Worm (Caenorhabditis elegans) whole organism, L4 larva: ENCODE results near the gene cox-17.

Experiments
- F26F4.8 ChIP-seq: fragments of 200-800 bp; sonication (Bioruptor generic); conservative IDR thresholded peaks from 2 replicates; pipeline ENCODE4 v1.3.6; 2022; ENCODE audit warnings: missing genetic modification characterization, missing compliant biosample characterization
- T20F7.1 ChIP-seq: fragments of 200-800 bp; sonication (Bioruptor generic); optimal IDR thresholded peaks from 2 replicates; lab custom pipeline; 2018; ENCODE audit warnings: mild to moderate bottlenecking, missing genetic modification characterization, missing compliant biosample characterization
- Y105C5A.15 ChIP-seq: fragments of 200-800 bp; sonication (Bioruptor generic); IDR thresholded peaks from 2 replicates; pipeline ENCODE4 v1.3.6; 2022; ENCODE audit warnings: missing genetic modification characterization, missing compliant biosample characterization
- Y75B8A.6 ChIP-seq: fragments of 200-800 bp; sonication (Bioruptor generic); IDR thresholded peaks from 2 replicates; pipeline ENCODE4 v1.3.6; 2022; ENCODE audit warnings: missing genetic modification reagents, missing genetic modification characterization, missing compliant biosample characterization
- ZK337.2 ChIP-seq: fragments of 200-800 bp; sonication (Bioruptor generic); IDR thresholded peaks from 2 replicates; pipeline ENCODE4 v1.3.6; 2022; ENCODE audit warnings: missing genetic modification reagents, missing genetic modification characterization, missing compliant biosample characterization
- aha-1 ChIP-seq: fragments of 150-350 bp; peaks from one replicate; lab custom pipeline; 2014; ENCODE audit warnings: missing biosample characterization, missing genetic modification characterization
- daf-8 ChIP-seq: fragments of 200-800 bp; sonication (Bioruptor generic); IDR thresholded peaks from 2 replicates; pipeline ENCODE4 v1.3.6; 2022; ENCODE audit warnings: missing genetic modification characterization, missing compliant biosample characterization
- dmd-8 ChIP-seq: fragments of 200-800 bp; sonication (Bioruptor generic); IDR thresholded peaks from 2 replicates; pipeline ENCODE4 v1.3.6; 2022; ENCODE audit warnings: missing genetic modification characterization, missing compliant biosample characterization
- duxl-1 ChIP-seq: sonication (generic microtip); optimal IDR thresholded peaks from 2 replicates; lab custom pipeline; 2016; ENCODE audit warnings: mild to moderate bottlenecking, missing genetic modification characterization, moderate library complexity, missing compliant biosample characterization; ENCODE audit not compliant: poor library complexity
- lim-7 ChIP-seq: fragments of 200-800 bp; sonication (Bioruptor generic); IDR thresholded peaks from 2 replicates; pipeline ENCODE4 v1.3.6; 2022; ENCODE audit warnings: missing genetic modification characterization, missing compliant biosample characterization
- lin-1 ChIP-seq: fragments of 200-800 bp; sonication (Bioruptor generic); IDR thresholded peaks from 2 replicates; pipeline ENCODE4 v1.3.6; 2022; ENCODE audit warnings: missing genetic modification reagents, missing genetic modification characterization, missing compliant biosample characterization
- lin-13 ChIP-seq: fragments of 150-350 bp; optimal IDR thresholded peaks from 2 replicates; lab custom pipeline; 2014; ENCODE audit warnings: missing biosample characterization, missing genetic modification reagents, missing genetic modification characterization
- lin-29 ChIP-seq: fragments of 200-800 bp; sonication (Bioruptor generic); IDR thresholded peaks from 2 replicates; pipeline ENCODE4 v1.3.6; 2022; ENCODE audit warnings: missing genetic modification reagents, missing genetic modification characterization, missing compliant biosample characterization
- lin-38 ChIP-seq: fragments of 200-800 bp; sonication (Bioruptor generic); IDR thresholded peaks from 2 replicates; pipeline ENCODE4 v1.3.6; 2022; ENCODE audit warnings: missing genetic modification reagents, missing genetic modification characterization, missing compliant biosample characterization
- lir-3 ChIP-seq: sonication (generic microtip); optimal IDR thresholded peaks from 2 replicates; lab custom pipeline; 2016; ENCODE audit warnings: mild to moderate bottlenecking, missing genetic modification characterization, missing compliant biosample characterization
- lsy-2 ChIP-seq, 2 experiments: fragments of 150-350 bp in 1 of 2; sonication (generic microtip) in 1 of 2; optimal IDR thresholded peaks; 2 replicates each; lab custom pipeline; 2014 to 2017; ENCODE audit warnings: missing biosample characterization in 2 of 2, missing genetic modification characterization in 2 of 2
- madf-9 ChIP-seq: fragments of 200-800 bp; sonication (Bioruptor generic); conservative IDR thresholded peaks from 2 replicates; pipeline ENCODE4 v1.3.6; 2022; ENCODE audit warnings: missing genetic modification reagents, missing genetic modification characterization, missing compliant biosample characterization
- mes-2 ChIP-seq: sonication (generic microtip); optimal IDR thresholded peaks from 2 replicates; lab custom pipeline; 2016; ENCODE audit warnings: missing genotype, mild to moderate bottlenecking, missing genetic modification characterization, missing compliant biosample characterization; ENCODE audit not compliant: poor library complexity, severe bottlenecking
- mxl-2 ChIP-seq: fragments of 200-800 bp; sonication (Bioruptor generic); conservative IDR thresholded peaks from 2 replicates; pipeline ENCODE4 v1.3.6; 2022; ENCODE audit warnings: missing genetic modification reagents, missing genetic modification characterization, missing compliant biosample characterization
- mxl-3 ChIP-seq: fragments of 200-800 bp; sonication (Bioruptor generic); optimal IDR thresholded peaks from 2 replicates; lab custom pipeline; 2018; ENCODE audit warnings: mild to moderate bottlenecking, missing genetic modification characterization, missing compliant biosample characterization
- nhr-10 ChIP-seq: fragments of 150-350 bp; optimal IDR thresholded peaks from 2 replicates; lab custom pipeline; 2014; ENCODE audit warnings: missing biosample characterization, missing genetic modification characterization
- nhr-111 ChIP-seq: fragments of 200-800 bp; sonication (Bioruptor generic); optimal IDR thresholded peaks from 2 replicates; lab custom pipeline; 2018; ENCODE audit warnings: mild to moderate bottlenecking, missing genetic modification characterization, missing compliant biosample characterization
- nhr-42 ChIP-seq: fragments of 200-800 bp; sonication (Bioruptor generic); IDR thresholded peaks from 2 replicates; pipeline ENCODE4 v1.3.6; 2022; ENCODE audit warnings: missing genetic modification characterization, missing compliant biosample characterization
- nhr-48 ChIP-seq: sonication (generic microtip); optimal IDR thresholded peaks from 2 replicates; lab custom pipeline; 2016; ENCODE audit warnings: mild to moderate bottlenecking, missing genetic modification characterization, missing compliant biosample characterization
- nhr-77 ChIP-seq: fragments of 150-350 bp; optimal IDR thresholded peaks from 2 replicates; lab custom pipeline; 2014; ENCODE audit warnings: missing biosample characterization, missing genetic modification characterization
- rbr-2 ChIP-seq: sonication (generic microtip); optimal IDR thresholded peaks from 2 replicates; lab custom pipeline; 2016; ENCODE audit warnings: missing genotype, missing genetic modification characterization, missing compliant biosample characterization
- saeg-2 ChIP-seq: fragments of 200-800 bp; sonication (Bioruptor generic); IDR thresholded peaks from 2 replicates; pipeline ENCODE4 v1.3.6; 2022; ENCODE audit warnings: missing genetic modification reagents, missing genetic modification characterization, missing compliant biosample characterization
- sdz-12 ChIP-seq: fragments of 200-800 bp; sonication (Bioruptor generic); optimal IDR thresholded peaks from 2 replicates; lab custom pipeline; 2018; ENCODE audit warnings: mild to moderate bottlenecking, missing genetic modification characterization, missing compliant biosample characterization
- set-16 ChIP-seq: fragments of 200-800 bp; sonication (Bioruptor generic); IDR thresholded peaks from 2 replicates; pipeline ENCODE4 v1.3.6; 2022; ENCODE audit warnings: missing genetic modification reagents, missing genetic modification characterization, missing compliant biosample characterization
- snpc-4 ChIP-seq: fragments of 150-350 bp; optimal IDR thresholded peaks from 2 replicates; lab custom pipeline; 2014; ENCODE audit warnings: missing biosample characterization, missing genetic modification characterization
- unc-62 ChIP-seq, 3 experiments: fragments of 150-350 bp in 1 of 3; sonication (generic microtip); optimal IDR thresholded peaks in 2 of 3; peaks in 1 of 3; 1 replicate in 1 of 3; 2 replicates in 2 of 3; lab custom pipeline; 2014 to 2017; ENCODE audit warnings: missing biosample characterization in 3 of 3, missing genetic modification characterization in 3 of 3, missing genetic modification reagents in 3 of 3, missing genotype in 1 of 3
- zfp-2 ChIP-seq: sonication (generic microtip); optimal IDR thresholded peaks from 2 replicates; lab custom pipeline; 2016; ENCODE audit warnings: mild to moderate bottlenecking, missing genetic modification characterization, missing compliant biosample characterization

cox-17 gene

DNA sequence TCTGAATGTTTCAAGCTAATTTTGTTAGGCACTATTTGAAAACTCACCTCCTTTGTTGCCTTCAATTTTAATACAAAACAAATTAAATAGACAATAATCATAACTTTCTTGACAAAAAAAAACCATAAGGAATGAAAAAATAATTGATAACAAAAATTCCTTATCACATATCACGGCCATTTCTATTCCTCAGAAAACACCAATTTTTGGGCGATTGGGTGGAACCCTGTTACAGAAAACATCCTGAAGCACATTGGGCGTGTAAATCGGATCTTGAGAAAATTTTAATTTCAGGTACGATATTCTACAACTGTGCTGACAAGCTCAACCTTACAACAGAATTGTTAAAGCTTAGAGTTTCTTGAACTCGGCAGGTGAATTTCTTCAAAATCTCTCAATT is 26.0 kb upstream of the cox-17 start, which contains the start of gene F40G9.8:
Gene F40G9.8 (minus strand): TSS at position 101 of the 400 bp plus-strand sequence.
- no peak for TF ChIP-seq Y75B8A.6 (GFP tag; lab: Robert Waterston, UW)
- TF ChIP-seq lin-13 (GFP tag; lab: Kevin White, UChicago): no peak
- no peak for TF ChIP-seq nhr-10 (tag; lab: Kevin White, UChicago)
- no peak for TF ChIP-seq nhr-48 (tag; lab: Kevin White, UChicago)
- no peak for TF ChIP-seq T20F7.1 (GFP tag; lab: Kevin White, UChicago)
- TF ChIP-seq lin-1: no peak
- TF ChIP-seq F26F4.8 (GFP tag; lab: Robert Waterston, UW): no peak
- no peak for TF ChIP-seq lin-38
- TF ChIP-seq daf-8: no peak
- TF ChIP-seq nhr-42 (GFP tag; lab: Robert Waterston, UW): no peak
- no peak for TF ChIP-seq mxl-2
- no peak for TF ChIP-seq dmd-8 (GFP tag; lab: Robert Waterston, UW)
- TF ChIP-seq ZK337.2 (GFP tag; lab: Robert Waterston, UW): no peak
- no peak for TF ChIP-seq snpc-4 (tag; lab: Kevin White, UChicago)
- no peak for TF ChIP-seq duxl-1 (tag; lab: Kevin White, UChicago)
- no peak for TF ChIP-seq rbr-2 (tag; lab: Kevin White, UChicago)
- TF ChIP-seq nhr-111 (GFP tag; lab: Kevin White, UChicago): no peak
- no peak for TF ChIP-seq sdz-12 (GFP tag; lab: Kevin White, UChicago)
- TF ChIP-seq madf-9: no peak
- no peak for TF ChIP-seq saeg-2
- TF ChIP-seq, all 104 proteins: peak for 0

DNA sequence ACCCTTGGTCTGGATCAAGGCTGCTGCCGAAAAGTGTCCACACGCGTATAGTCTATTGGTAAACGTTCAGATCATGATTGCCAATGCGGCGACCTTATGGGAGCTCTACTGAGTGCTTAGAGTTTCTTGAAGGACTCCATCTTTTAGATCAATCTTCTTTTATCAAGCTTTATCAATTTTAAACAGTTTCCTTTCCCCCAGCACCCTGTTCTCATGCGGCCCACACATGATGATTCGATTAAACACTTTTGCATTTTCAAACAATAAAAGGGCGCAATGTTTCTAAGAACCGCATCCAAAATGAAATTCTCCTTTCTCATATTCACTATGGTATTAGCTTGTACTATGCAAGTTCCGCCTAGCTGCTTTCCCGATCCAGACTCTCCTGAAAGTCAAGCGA is 25.4 kb upstream of the cox-17 start, which contains the start of gene F40G9.7:
Gene F40G9.7 (plus strand): TSS at position 301 of the 400 bp plus-strand sequence.
- TF ChIP-seq mes-2 (tag; lab: Kevin White, UChicago): no peak
- peak; percentile 85 for TF ChIP-seq aha-1 (tag; lab: Kevin White, UChicago)

- peak; percentile 88 for TF ChIP-seq set-16 (GFP tag; lab: Robert Waterston, UW)
These were observed 22.4 kb upstream of the cox-17 start for ce11 chrIII:168376-168775.

- TF ChIP-seq unc-62 (GFP tag; optimal IDR thresholded peaks at IDR 0.05 in 1 of 2; lab: Kevin White, UChicago) (peak in 1 of 2 experiments; percentile 87), unc-62 (tag; optimal IDR thresholded peaks at IDR 0.05; lab: Kevin White, UChicago) (no peak), mxl-3 (GFP tag; lab: Kevin White, UChicago) (no peak), zfp-2 (tag; lab: Kevin White, UChicago) (no peak), Y105C5A.15 (GFP tag; lab: Robert Waterston, UW) (no peak)
- TF ChIP-seq, all 104 proteins: peak for 1
These were observed 21.3 kb upstream of the cox-17 start, which contains the start of gene F40G9.18 for ce11 chrIII:169478-169877. Gene F40G9.18 (minus strand): TSS chrIII:169578.

- TF ChIP-seq lir-3 (no peak), lin-29 (GFP tag; lab: Robert Waterston, UW) (no peak), saeg-2 (no peak), lim-7 (no peak), lin-1 (no peak), lin-38 (no peak), lsy-2 (tag; optimal IDR thresholded peaks at IDR 0.05; lab: Kevin White, UChicago) (no peak)
These were observed 19.2 kb upstream of the cox-17 start, which contains the start of the genes F40G9.9 and F40G9.12 for ce11 chrIII:171617-172016. Gene F40G9.9 (minus strand): TSS chrIII:171717. Gene F40G9.12 (plus strand): TSS chrIII:171847.

- TF ChIP-seq aha-1 (tag; lab: Kevin White, UChicago) (peak; percentile 31), nhr-77 (tag; lab: Kevin White, UChicago) (no peak)
These were observed 17.3 kb upstream of the cox-17 start, which contains the start of gene F40G9.19 for ce11 chrIII:173501-173900. Gene F40G9.19 (plus strand): TSS chrIII:173801.
